Worm (Caenorhabditis elegans): ENCODE measurements around the gene C01G10.15.
"Not testable (repeated sequence)": the region's sequence is repeated elsewhere in the genome, so short reads cannot be mapped to it uniquely, and the experiment has no call there.

The C01G10.15 gene

DNA sequence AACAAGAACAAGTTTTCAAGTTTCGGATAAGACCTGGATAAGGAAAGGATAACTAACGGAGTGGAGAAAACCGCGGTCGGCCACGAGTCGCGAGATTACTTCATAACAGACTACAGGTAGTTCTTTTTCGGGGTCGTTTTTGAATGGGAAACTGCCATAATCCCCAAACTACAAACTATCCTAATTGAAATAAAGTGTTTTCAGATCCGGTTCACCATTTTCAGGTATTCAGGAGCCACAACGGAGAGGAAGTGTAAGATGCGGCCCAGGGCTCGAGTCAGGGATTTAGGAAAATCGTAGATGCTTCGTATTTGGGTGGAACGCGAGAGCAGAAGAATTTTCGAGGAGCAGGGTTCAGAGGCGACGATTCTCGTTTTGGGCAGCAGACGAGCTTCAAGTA lies 28.9 kb upstream of the C01G10.15 start, which contains the start of gene T01G5.8:
Gene T01G5.8 (plus strand): TSS at position 301 of the 400 bp plus-strand sequence.
- not testable (repeated sequence) for TF ChIP-seq tra-4 (tag; optimal IDR thresholded peaks at IDR 0.05); ceh-36 (tag; optimal IDR thresholded peaks at IDR 0.05); scrt-1 (GFP tag; IDR thresholded peaks at IDR 0.05)

DNA sequence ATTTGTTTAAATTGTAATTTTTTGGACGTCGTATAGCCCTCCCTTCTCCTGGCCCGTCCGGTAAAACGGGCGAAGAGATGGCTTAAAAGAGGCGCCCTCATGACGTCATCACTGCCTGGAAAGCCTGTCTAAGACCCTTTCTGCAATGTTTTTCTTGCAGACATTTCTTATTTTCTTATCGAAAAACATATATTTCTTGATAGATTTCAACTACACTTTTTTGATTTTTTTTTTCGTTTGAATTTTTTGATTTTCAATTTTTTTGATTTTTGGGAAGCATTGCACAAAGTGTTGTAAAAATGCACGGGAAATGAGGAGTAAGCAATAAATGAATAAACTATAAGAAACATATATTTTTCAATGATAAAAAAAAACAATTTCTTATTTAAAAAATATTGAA lies 26.9 kb upstream of the C01G10.15 start, which contains the start of gene T01G5.6:
Gene T01G5.6 (minus strand): TSS at position 101 of the 400 bp plus-strand sequence.
- TF ChIP-seq sea-1 (GFP tag; conservative IDR thresholded peaks at IDR 0.05): no peak
- no peak for TF ChIP-seq tra-4 (tag; optimal IDR thresholded peaks at IDR 0.05)
- TF ChIP-seq tbx-11 (GFP tag; IDR thresholded peaks at IDR 0.05): no peak
- TF ChIP-seq ama-1 (optimal IDR thresholded peaks at IDR 0.05): no peak

DNA sequence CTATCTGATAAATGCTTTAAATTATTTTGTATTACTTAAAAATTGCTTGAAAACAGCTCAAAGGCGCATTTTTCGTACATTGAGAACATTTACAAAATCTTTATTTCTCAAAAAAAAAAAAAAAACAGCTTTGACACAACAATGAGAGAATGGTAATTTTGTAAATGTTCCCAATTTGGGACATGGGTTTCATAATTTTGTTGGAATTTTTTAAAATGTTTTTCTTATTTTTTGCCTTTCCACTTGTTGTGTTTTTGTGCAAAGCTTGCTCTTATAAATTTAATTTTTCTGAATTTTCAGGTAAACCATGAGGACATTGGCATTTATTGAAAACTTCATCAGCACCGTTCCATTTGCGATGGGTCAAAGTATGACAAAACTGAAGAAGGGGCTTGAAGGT lies 24.6 kb upstream of the C01G10.15 start, which contains the start of gene T01G5.7:
Gene T01G5.7 (plus strand): TSS at position 301 of the 400 bp plus-strand sequence.
- TF ChIP-seq scrt-1 (GFP tag; IDR thresholded peaks at IDR 0.05) (no peak), F13C5.2 (tag; optimal IDR thresholded peaks at IDR 0.05) (no peak), tbx-11 (GFP tag; IDR thresholded peaks at IDR 0.05) (no peak), flt-1 (GFP tag; IDR thresholded peaks at IDR 0.05) (no peak)

DNA sequence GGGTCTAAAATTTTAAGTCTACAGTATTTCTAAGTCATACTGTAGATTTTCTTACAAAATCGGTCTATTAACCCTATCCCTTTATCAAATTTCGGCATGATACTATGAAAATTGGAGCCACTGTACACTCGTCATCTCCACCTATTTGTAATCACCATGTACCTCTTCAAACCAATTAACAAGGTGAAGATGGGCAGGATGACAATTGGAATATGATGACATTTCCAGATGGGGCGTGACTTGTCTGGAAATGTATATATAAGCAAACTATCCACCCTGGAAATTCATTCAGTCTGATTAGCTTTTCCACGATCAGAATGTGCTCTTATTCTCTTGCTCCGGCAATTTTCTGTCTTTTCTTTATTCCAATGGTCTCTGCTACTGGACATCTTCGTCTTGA lies 22.2 kb upstream of the C01G10.15 start, which contains the start of gene Y75B12A.2:
Gene Y75B12A.2 (plus strand): TSS at position 301 of the 400 bp plus-strand sequence.
- TF ChIP-seq scrt-1 (GFP tag; IDR thresholded peaks at IDR 0.05) (no peak), hnd-1 (tag; optimal IDR thresholded peaks at IDR 0.05) (no peak), sea-1 (GFP tag; conservative IDR thresholded peaks at IDR 0.05) (no peak), hmg-4 (GFP tag; optimal IDR thresholded peaks at IDR 0.05) (no peak), tra-4 (tag; optimal IDR thresholded peaks at IDR 0.05) (no peak), tbx-37 (GFP tag; conservative IDR thresholded peaks at IDR 0.05) (no peak), tbx-11 (GFP tag; IDR thresholded peaks at IDR 0.05) (no peak), flt-1 (GFP tag; IDR thresholded peaks at IDR 0.05) (no peak), ceh-36 (tag; optimal IDR thresholded peaks at IDR 0.05) (no peak), B0310.2 (tag; optimal IDR thresholded peaks at IDR 0.05) (no peak), F13C5.2 (tag; optimal IDR thresholded peaks at IDR 0.05) (no peak), ets-7 (tag; optimal IDR thresholded peaks at IDR 0.05) (no peak), ama-1 (optimal IDR thresholded peaks at IDR 0.05) (no peak), hmbx-1 (tag; optimal IDR thresholded peaks at IDR 0.05) (no peak), aly-1 (tag; optimal IDR thresholded peaks at IDR 0.05) (no peak), pes-1 (GFP tag; IDR thresholded peaks at IDR 0.05) (no peak)

DNA sequence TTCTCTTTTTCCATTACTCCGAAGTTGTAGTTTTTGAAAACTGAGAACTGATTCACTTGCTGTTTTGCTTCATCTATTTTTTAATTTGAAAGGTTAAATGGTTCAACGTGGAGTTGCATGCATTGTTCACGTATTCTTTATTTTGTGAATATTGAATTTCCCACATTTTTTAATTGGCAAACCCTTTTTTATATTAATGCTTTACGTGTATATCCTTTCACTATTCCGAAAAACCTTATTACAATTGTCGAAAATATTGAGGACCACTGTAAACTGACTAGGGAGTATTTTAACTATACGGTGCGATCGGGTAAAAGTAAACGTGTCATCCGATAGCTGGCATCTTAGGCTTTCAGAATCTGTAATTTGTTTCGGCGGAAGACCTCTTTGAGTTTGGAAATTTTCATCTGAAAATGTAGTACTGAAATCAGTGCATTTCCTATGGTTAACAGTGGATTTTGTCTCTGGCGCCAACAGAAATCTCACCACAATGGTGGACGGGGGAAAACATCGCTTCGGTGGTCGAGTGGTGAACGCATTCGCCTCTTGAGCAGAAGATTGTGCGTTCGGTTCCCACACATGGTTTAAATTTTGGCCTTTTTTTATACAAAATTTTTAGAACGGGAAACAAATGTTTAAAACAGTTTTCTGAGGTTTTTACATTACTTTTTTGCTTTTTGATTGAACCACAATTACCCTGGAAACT lies 18.9 kb upstream of the C01G10.15 start, which contains the start of gene C01G10.14:
Gene C01G10.14 (minus strand): TSS at position 51 of the 706 bp plus-strand sequence.
- not testable (repeated sequence) for TF ChIP-seq tbx-11 (GFP tag; IDR thresholded peaks at IDR 0.05); hnd-1 (tag; optimal IDR thresholded peaks at IDR 0.05); hmbx-1 (tag; optimal IDR thresholded peaks at IDR 0.05)

DNA sequence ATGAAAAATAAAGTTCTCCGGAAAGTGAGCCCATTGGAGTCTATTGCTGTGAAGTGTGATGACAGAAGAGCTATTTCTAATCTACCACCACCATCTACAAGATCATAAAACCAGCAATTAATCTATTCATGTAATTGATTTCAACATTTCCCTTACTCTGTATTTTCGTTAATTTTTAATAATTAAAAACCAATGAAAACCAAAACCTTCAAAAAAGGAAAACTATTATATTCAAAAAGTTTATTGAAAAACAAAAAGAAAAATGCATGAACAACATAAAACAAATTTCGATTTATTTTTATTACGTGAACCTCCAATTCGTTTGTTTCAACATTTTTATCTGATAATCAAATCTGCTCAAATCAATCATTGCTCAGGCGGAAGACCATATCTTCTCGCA lies 12.3 kb upstream of the C01G10.15 start, which contains the start of gene C01G10.1:
Gene C01G10.1 (plus strand): TSS at position 301 of the 400 bp plus-strand sequence.
- TF ChIP-seq hmg-4 (GFP tag; optimal IDR thresholded peaks at IDR 0.05) (no peak), ceh-36 (tag; optimal IDR thresholded peaks at IDR 0.05) (no peak), flt-1 (GFP tag; IDR thresholded peaks at IDR 0.05) (no peak), ama-1 (optimal IDR thresholded peaks at IDR 0.05) (no peak), sea-1 (GFP tag; conservative IDR thresholded peaks at IDR 0.05) (no peak), hmbx-1 (tag; optimal IDR thresholded peaks at IDR 0.05) (no peak)

DNA sequence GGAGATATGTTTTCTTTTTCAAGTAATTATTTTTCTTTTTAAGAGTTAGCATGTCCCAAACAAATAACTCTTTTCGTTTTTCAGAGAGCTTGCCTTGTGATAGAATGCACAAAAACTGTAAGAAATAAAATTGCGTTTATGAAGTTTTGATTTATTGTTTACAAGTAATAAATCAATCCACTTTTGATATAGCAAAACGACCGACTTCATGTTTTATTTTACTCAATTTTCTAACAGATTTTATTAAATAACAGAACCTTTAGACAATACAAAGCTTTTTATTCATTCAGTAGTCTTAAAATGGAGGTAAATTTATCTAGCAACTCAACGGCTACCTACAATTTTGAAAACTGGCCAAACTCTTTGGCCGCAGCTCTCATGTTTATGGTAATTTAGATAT lies 7.6 kb upstream of the C01G10.15 start, which contains the start of gene srx-78:
Gene srx-78 (plus strand): TSS at position 301 of the 400 bp plus-strand sequence.
- no peak for TF ChIP-seq hmg-4 (GFP tag; optimal IDR thresholded peaks at IDR 0.05)
- no peak for TF ChIP-seq tbx-11 (GFP tag; IDR thresholded peaks at IDR 0.05)
- no peak for TF ChIP-seq tra-4 (tag; optimal IDR thresholded peaks at IDR 0.05)
- no peak for TF ChIP-seq ama-1 (optimal IDR thresholded peaks at IDR 0.05)
- no peak for TF ChIP-seq sea-1 (GFP tag; conservative IDR thresholded peaks at IDR 0.05)
- no peak for TF ChIP-seq hmbx-1 (tag; optimal IDR thresholded peaks at IDR 0.05)
- no peak for TF ChIP-seq scrt-1 (GFP tag; IDR thresholded peaks at IDR 0.05)
- TF ChIP-seq hnd-1 (tag; optimal IDR thresholded peaks at IDR 0.05): no peak
- TF ChIP-seq F13C5.2 (tag; optimal IDR thresholded peaks at IDR 0.05): no peak

DNA sequence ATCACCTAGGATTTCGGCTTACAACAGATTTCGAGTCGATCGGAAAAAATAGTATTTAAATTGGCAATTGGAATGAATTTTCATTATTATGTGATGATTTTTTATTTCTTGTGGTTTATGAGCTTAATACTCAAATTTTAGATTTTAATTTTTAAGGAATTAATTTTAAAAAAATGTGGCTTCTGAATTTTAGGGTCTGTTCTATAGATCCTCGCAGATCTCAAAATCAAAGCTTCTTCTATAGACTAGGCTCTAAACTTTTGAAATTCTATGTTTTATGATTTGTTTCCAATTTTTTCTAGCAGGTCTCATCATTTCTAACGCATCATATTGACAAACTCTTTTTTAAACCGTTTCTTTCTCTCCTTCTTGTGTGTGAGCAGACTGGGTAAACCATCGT lies 5.6 kb upstream of the C01G10.15 start, which contains the start of gene txt-12:
Gene txt-12 (plus strand): TSS at position 301 of the 400 bp plus-strand sequence.
- TF ChIP-seq F13C5.2 (tag; optimal IDR thresholded peaks at IDR 0.05) (no peak), scrt-1 (GFP tag; IDR thresholded peaks at IDR 0.05) (no peak), ets-7 (tag; optimal IDR thresholded peaks at IDR 0.05) (no peak), hmbx-1 (tag; optimal IDR thresholded peaks at IDR 0.05) (no peak), tbx-11 (GFP tag; IDR thresholded peaks at IDR 0.05) (no peak), tra-4 (tag; optimal IDR thresholded peaks at IDR 0.05) (no peak), sea-1 (GFP tag; conservative IDR thresholded peaks at IDR 0.05) (no peak), flt-1 (GFP tag; IDR thresholded peaks at IDR 0.05) (no peak), hmg-4 (GFP tag; optimal IDR thresholded peaks at IDR 0.05) (no peak), tbx-37 (GFP tag; conservative IDR thresholded peaks at IDR 0.05) (no peak), B0310.2 (tag; optimal IDR thresholded peaks at IDR 0.05) (no peak), ama-1 (optimal IDR thresholded peaks at IDR 0.05) (no peak), hnd-1 (tag; optimal IDR thresholded peaks at IDR 0.05) (no peak)

Measured in whole organism, early embryonic.